Worm (Caenorhabditis elegans): Measurements from ENCODE around the gene F13A2.9.

Gene F13A2.9

DNA sequence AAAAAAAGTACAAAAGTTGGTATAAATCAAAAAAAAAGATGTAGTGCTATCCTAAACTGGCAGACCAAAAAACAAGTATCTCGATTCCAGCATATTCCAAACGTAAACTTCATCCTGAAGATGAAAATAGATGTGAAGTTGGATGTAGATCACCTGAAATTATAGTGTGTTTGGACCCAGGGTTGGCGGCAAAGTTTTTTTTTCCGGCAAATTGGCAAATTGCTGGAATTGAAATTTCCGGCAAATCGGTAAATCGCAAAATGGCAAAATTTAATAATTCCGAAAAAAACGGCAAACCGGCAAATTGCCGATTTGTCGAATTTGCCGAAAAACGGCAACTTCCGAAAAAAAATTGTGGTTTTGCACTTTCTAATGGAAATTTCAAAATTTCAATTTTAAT lies 2.8 kb downstream of the F13A2.9 start, which contains the start of gene F13A2.2:
F13A2.2 (minus strand) TSS at position 101 of the 400 bp plus-strand sequence.
- TF ChIP-seq ztf-4 (tag; optimal IDR thresholded peaks at IDR 0.05) (no peak), skn-1 (tag; optimal IDR thresholded peaks at IDR 0.05) (no peak), snpc-4 (tag; optimal IDR thresholded peaks at IDR 0.05) (no peak), ceh-28 (tag; optimal IDR thresholded peaks at IDR 0.05) (no peak)

DNA sequence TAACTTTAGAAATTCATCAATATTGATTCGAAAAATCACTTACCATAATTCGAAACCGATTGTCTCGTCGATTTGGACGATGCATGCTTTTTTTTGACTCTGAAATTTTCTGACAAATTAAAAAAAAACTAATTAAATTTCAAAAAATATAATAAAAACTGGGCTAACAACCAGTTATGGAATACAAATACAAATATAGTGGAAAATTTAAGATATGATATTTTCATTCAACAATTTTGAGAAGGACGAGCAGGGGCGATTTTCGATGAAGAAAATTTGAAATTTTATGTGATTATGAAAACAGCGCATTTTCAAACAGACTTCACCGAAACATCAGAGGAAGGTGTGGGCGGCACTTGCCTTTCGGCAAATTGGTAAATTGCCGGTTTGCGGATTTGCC lies 5.0 kb downstream of the F13A2.9 start, which contains the start of gene F13A2.1:
F13A2.1 (minus strand) TSS at position 101 of the 400 bp plus-strand sequence.
- no peak for TF ChIP-seq ztf-11 (tag; optimal IDR thresholded peaks at IDR 0.05)
- no peak for TF ChIP-seq fkh-2 (tag; optimal IDR thresholded peaks at IDR 0.05)
- no peak for TF ChIP-seq ceh-28 (tag; optimal IDR thresholded peaks at IDR 0.05)
- TF ChIP-seq fkh-10 (GFP tag; optimal IDR thresholded peaks at IDR 0.05), result no peak
- no peak for TF ChIP-seq nfya-1 (tag; optimal IDR thresholded peaks at IDR 0.05; ENCODE audit: insufficient read depth)
- no peak for TF ChIP-seq hmg-11 (tag; optimal IDR thresholded peaks at IDR 0.05)
- TF ChIP-seq ceh-9 (tag; optimal IDR thresholded peaks at IDR 0.05), result no peak
- no peak for TF ChIP-seq nhr-67 (tag; optimal IDR thresholded peaks at IDR 0.05)
- no peak for TF ChIP-seq ceh-16 (tag; optimal IDR thresholded peaks at IDR 0.05)

ce11 chrV:4377622-4378021 lies 9.7 kb downstream of the F13A2.9 start, which contains the start of gene F32D1.8:
TSS of gene F32D1.8 (minus strand) at chrV:4377722.
- TF ChIP-seq tbx-2 (tag; optimal IDR thresholded peaks at IDR 0.05), result no peak
- TF ChIP-seq nhr-12 (tag; optimal IDR thresholded peaks at IDR 0.05), result no peak
- TF ChIP-seq nhr-43 (tag; optimal IDR thresholded peaks at IDR 0.05; ENCODE audit: poor library complexity, severe bottlenecking), result no peak
- no peak for TF ChIP-seq ztf-11 (tag; optimal IDR thresholded peaks at IDR 0.05)
- TF ChIP-seq egl-5 (tag; optimal IDR thresholded peaks at IDR 0.05), result no peak
- TF ChIP-seq nhr-23 (tag; optimal IDR thresholded peaks at IDR 0.05), result no peak
- TF ChIP-seq jun-1 (tag; optimal IDR thresholded peaks at IDR 0.05), result no peak
- TF ChIP-seq fos-1 (tag; optimal IDR thresholded peaks at IDR 0.05), result no peak
- TF ChIP-seq daf-12 (tag; optimal IDR thresholded peaks at IDR 0.05), result no peak
- TF ChIP-seq mml-1 (tag; optimal IDR thresholded peaks at IDR 0.05), result no peak
- TF ChIP-seq ztf-4 (tag; optimal IDR thresholded peaks at IDR 0.05), result no peak
- TF ChIP-seq pqm-1 (tag; optimal IDR thresholded peaks at IDR 0.05), result no peak
- no peak for TF ChIP-seq fkh-2 (tag; optimal IDR thresholded peaks at IDR 0.05)
- TF ChIP-seq zag-1 (tag; optimal IDR thresholded peaks at IDR 0.05), result no peak

- TF ChIP-seq nhr-67 (tag; optimal IDR thresholded peaks at IDR 0.05), result no peak
- TF ChIP-seq ZK546.5 (tag; optimal IDR thresholded peaks at IDR 0.05), result no peak
- TF ChIP-seq lin-39 (tag; optimal IDR thresholded peaks at IDR 0.05), result no peak
- TF ChIP-seq elt-3 (tag; optimal IDR thresholded peaks at IDR 0.05), result no peak
- no peak for TF ChIP-seq ceh-82 (tag; optimal IDR thresholded peaks at IDR 0.05)
- TF ChIP-seq nhr-12 (tag; optimal IDR thresholded peaks at IDR 0.05), result no peak
- TF ChIP-seq egl-5 (tag; optimal IDR thresholded peaks at IDR 0.05), result no peak
- no peak for TF ChIP-seq nfya-1 (tag; optimal IDR thresholded peaks at IDR 0.05; ENCODE audit: insufficient read depth)
- no peak for TF ChIP-seq aly-2 (tag; optimal IDR thresholded peaks at IDR 0.05)
- no peak for TF ChIP-seq ceh-16 (tag; optimal IDR thresholded peaks at IDR 0.05)
- no peak for TF ChIP-seq nhr-76 (tag; optimal IDR thresholded peaks at IDR 0.05)
- TF ChIP-seq snpc-4 (tag; optimal IDR thresholded peaks at IDR 0.05), result no peak
Measured at ce11 chrV:4375807-4376564, 11.3 kb downstream of the F13A2.9 start, which contains the start of gene F32D1.7. TSS of gene F32D1.7 (minus strand) at chrV:4376173.

ce11 chrV:4374625-4375024 lies 12.7 kb downstream of the F13A2.9 start, which contains the start of gene neg-1:
TSS of gene neg-1 (minus strand) at chrV:4374874.
- TF ChIP-seq egl-5 (tag; optimal IDR thresholded peaks at IDR 0.05) (no peak), skn-1 (tag; optimal IDR thresholded peaks at IDR 0.05) (no peak), fkh-10 (GFP tag; optimal IDR thresholded peaks at IDR 0.05) (no peak), R02D3.7 (tag; optimal IDR thresholded peaks at IDR 0.05) (no peak), fkh-2 (tag; optimal IDR thresholded peaks at IDR 0.05) (no peak)

DNA sequence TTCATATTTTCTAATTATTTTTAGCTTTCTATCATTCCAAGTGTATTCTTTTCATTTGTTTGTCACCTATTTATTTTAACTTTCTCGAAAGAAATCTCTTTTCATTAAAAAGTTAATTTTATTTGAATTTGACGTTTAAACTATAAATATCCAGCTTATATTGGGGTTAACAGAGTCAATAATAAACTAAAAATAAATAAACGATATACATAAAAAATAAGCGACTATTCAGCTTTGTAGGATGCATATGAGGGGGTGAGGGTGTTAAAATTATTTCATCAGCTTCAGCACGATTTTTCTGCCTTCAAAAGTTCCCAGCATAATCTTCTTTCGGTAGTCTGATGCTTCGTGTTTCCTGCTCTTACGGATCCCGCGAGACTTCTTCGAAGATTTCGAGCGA lies 13.6 kb downstream of the F13A2.9 start:
- no peak for TF ChIP-seq ztf-11 (tag; optimal IDR thresholded peaks at IDR 0.05)
- no peak for TF ChIP-seq sea-2 (GFP tag; optimal IDR thresholded peaks at IDR 0.05)
- no peak for TF ChIP-seq hmg-11 (tag; optimal IDR thresholded peaks at IDR 0.05)
- no peak for TF ChIP-seq nhr-12 (tag; optimal IDR thresholded peaks at IDR 0.05)
- TF ChIP-seq elt-2 (tag; optimal IDR thresholded peaks at IDR 0.05), result no peak
- no peak for TF ChIP-seq daf-12 (tag; optimal IDR thresholded peaks at IDR 0.05)

Data from whole organism, L3 larva.